Worm (Caenorhabditis elegans) whole organism, early embryonic: ENCODE data around the gene Y48A6B.3.

Source experiments
- aly-1 ChIP-seq: sonication (generic microtip); optimal IDR thresholded peaks from 2 replicates; lab custom pipeline; 2016; ENCODE audit warnings: missing genetic modification characterization, missing compliant biosample characterization
- ama-1 ChIP-seq: fragments of 150-350 bp; optimal IDR thresholded peaks from 2 replicates; lab custom pipeline; 2014
- ceh-13 ChIP-seq: fragments of 200-800 bp; sonication (Bioruptor generic); optimal IDR thresholded peaks from 2 replicates; lab custom pipeline; 2018; ENCODE audit warnings: mild to moderate bottlenecking, missing genetic modification characterization, missing compliant biosample characterization
- ceh-36 ChIP-seq: sonication (generic microtip); optimal IDR thresholded peaks from 2 replicates; lab custom pipeline; 2016; ENCODE audit warnings: missing genetic modification characterization, inconsistent platforms, missing compliant biosample characterization
- ets-7 ChIP-seq: sonication (generic microtip); optimal IDR thresholded peaks from 2 replicates; lab custom pipeline; 2016; ENCODE audit warnings: missing genotype, missing genetic modification characterization, missing compliant biosample characterization
- flt-1 ChIP-seq: fragments of 200-800 bp; sonication (Bioruptor generic); IDR thresholded peaks from 2 replicates; pipeline ENCODE4 v1.3.6; 2022; ENCODE audit warnings: missing genetic modification characterization, missing compliant biosample characterization
- hmbx-1 ChIP-seq: sonication (generic microtip); optimal IDR thresholded peaks from 2 replicates; lab custom pipeline; 2016; ENCODE audit warnings: mild to moderate bottlenecking, missing genetic modification characterization, missing compliant biosample characterization
- hmg-4 ChIP-seq: fragments of 200-800 bp; sonication (Bioruptor generic); optimal IDR thresholded peaks from 2 replicates; lab custom pipeline; 2018; ENCODE audit warnings: mild to moderate bottlenecking, missing genetic modification characterization, missing compliant biosample characterization
- scrt-1 ChIP-seq: fragments of 200-800 bp; sonication (Bioruptor generic); IDR thresholded peaks from 2 replicates; pipeline ENCODE4 v1.3.6; 2022; ENCODE audit warnings: missing genetic modification characterization, missing compliant biosample characterization
- sea-1 ChIP-seq: fragments of 200-800 bp; sonication (Bioruptor generic); conservative IDR thresholded peaks from 2 replicates; pipeline ENCODE4 v1.3.6; 2022; ENCODE audit warnings: missing genetic modification characterization, missing compliant biosample characterization
- tbx-11 ChIP-seq: fragments of 200-800 bp; sonication (Bioruptor generic); IDR thresholded peaks from 2 replicates; pipeline ENCODE4 v1.3.6; 2022; ENCODE audit warnings: missing genetic modification characterization, missing compliant biosample characterization
- tbx-37 ChIP-seq: fragments of 200-800 bp; sonication (Bioruptor generic); conservative IDR thresholded peaks from 2 replicates; pipeline ENCODE4 v1.3.6; 2022; ENCODE audit warnings: missing genetic modification reagents, missing genetic modification characterization, missing compliant biosample characterization
- tra-4 ChIP-seq: sonication (generic microtip); optimal IDR thresholded peaks from 2 replicates; lab custom pipeline; 2017; ENCODE audit warnings: missing genetic modification characterization, missing compliant biosample characterization

- no peak for TF ChIP-seq ceh-13 (GFP tag; lab: Kevin White, UChicago)
- no peak for TF ChIP-seq flt-1 (GFP tag; lab: Robert Waterston, UW)
- TF ChIP-seq sea-1 (GFP tag; lab: Robert Waterston, UW), result no peak
- TF ChIP-seq hmbx-1 (tag; lab: Kevin White, UChicago), result no peak
- no peak for TF ChIP-seq ama-1 (lab: Kevin White, UChicago)
- TF ChIP-seq tra-4 (tag; lab: Kevin White, UChicago), result peak; percentile 25
- no peak for TF ChIP-seq hmg-4
- TF ChIP-seq tbx-37 (GFP tag; lab: Robert Waterston, UW), result no peak
- TF ChIP-seq tbx-11 (GFP tag; lab: Robert Waterston, UW), result no peak
- TF ChIP-seq ets-7 (tag; lab: Kevin White, UChicago), result no peak
- no peak for TF ChIP-seq scrt-1
- TF ChIP-seq ceh-36 (tag; lab: Kevin White, UChicago), result no peak
- no peak for TF ChIP-seq aly-1 (tag; lab: Kevin White, UChicago)
Observed at ce11 chrIII:11007552-11008272, at the start of gene Y48A6B.3, which contains the start of gene fipr-17.
